Worm (Caenorhabditis elegans) whole organism, mixed stage, embryonic: Measurements from ENCODE around the gene algn-11.

ENCODE experiments used
- M03D4.4 ChIP-seq: sonication (generic microtip); optimal IDR thresholded peaks from 2 replicates; lab custom pipeline; 2017; ENCODE audit warnings: mild to moderate bottlenecking, missing genetic modification characterization, missing compliant biosample characterization
- bed-3 ChIP-seq: fragments of 200-800 bp; sonication (Bioruptor generic); optimal IDR thresholded peaks from 3 replicates; lab custom pipeline; 2018; ENCODE audit warnings: mild to moderate bottlenecking, missing genetic modification characterization, moderate library complexity, missing compliant biosample characterization
- blmp-1 ChIP-seq: fragments of 150-350 bp; optimal IDR thresholded peaks from 2 replicates; lab custom pipeline; 2014; ENCODE audit warnings: missing biosample characterization, missing genetic modification characterization
- ceh-39 ChIP-seq: fragments of 150-350 bp; optimal IDR thresholded peaks from 2 replicates; lab custom pipeline; 2014; ENCODE audit warnings: missing biosample characterization, missing genetic modification characterization
- ceh-43 ChIP-seq: fragments of 200-800 bp; sonication (Bioruptor generic); optimal IDR thresholded peaks from 2 replicates; lab custom pipeline; 2018; ENCODE audit warnings: mild to moderate bottlenecking, missing genetic modification characterization, moderate library complexity, missing compliant biosample characterization
- ceh-83 ChIP-seq: fragments of 200-800 bp; sonication (Bioruptor generic); optimal IDR thresholded peaks from 2 replicates; lab custom pipeline; 2018; ENCODE audit warnings: mild to moderate bottlenecking, missing genetic modification characterization, missing compliant biosample characterization
- ces-1 ChIP-seq: fragments of 150-350 bp; optimal IDR thresholded peaks from 2 replicates; lab custom pipeline; 2014; ENCODE audit warnings: missing biosample characterization, missing genetic modification reagents, missing genetic modification characterization
- cnd-1 ChIP-seq: fragments of 200-800 bp; sonication (Bioruptor generic); optimal IDR thresholded peaks from 2 replicates; lab custom pipeline; 2018; ENCODE audit warnings: mild to moderate bottlenecking, missing genetic modification characterization, missing compliant biosample characterization
- drap-1 ChIP-seq: fragments of 200-800 bp; sonication (Bioruptor generic); optimal IDR thresholded peaks from 3 replicates; lab custom pipeline; 2018; ENCODE audit warnings: mild to moderate bottlenecking, missing genetic modification characterization, missing compliant biosample characterization
- elt-1 ChIP-seq: sonication (generic microtip); optimal IDR thresholded peaks from 2 replicates; lab custom pipeline; 2017; ENCODE audit warnings: missing genetic modification characterization, mild to moderate bottlenecking, missing compliant biosample characterization, antibody characterized with exemption, moderate library complexity, borderline replicate concordance; ENCODE audit not compliant: insufficient read depth
- elt-3 ChIP-seq: fragments of 150-350 bp; optimal IDR thresholded peaks from 2 replicates; lab custom pipeline; 2014; ENCODE audit warnings: missing biosample characterization, missing genetic modification characterization
- flh-1 ChIP-seq: fragments of 200-800 bp; sonication (Bioruptor generic); optimal IDR thresholded peaks from 2 replicates; lab custom pipeline; 2018; ENCODE audit warnings: mild to moderate bottlenecking, missing genetic modification characterization, moderate library complexity, missing compliant biosample characterization
- ham-2 ChIP-seq: fragments of 200-800 bp; sonication (Bioruptor generic); optimal IDR thresholded peaks from 2 replicates; lab custom pipeline; 2018; ENCODE audit warnings: mild to moderate bottlenecking, missing genetic modification characterization, missing compliant biosample characterization
- hlh-1 ChIP-seq: fragments of 150-350 bp; optimal IDR thresholded peaks from 2 replicates; lab custom pipeline; 2014; ENCODE audit warnings: missing biosample characterization, missing genetic modification reagents, missing genetic modification characterization
- lin-13 ChIP-seq: fragments of 150-350 bp; optimal IDR thresholded peaks from 2 replicates; lab custom pipeline; 2014; ENCODE audit warnings: missing biosample characterization, missing genetic modification characterization
- lin-32 ChIP-seq: fragments of 200-800 bp; sonication (Bioruptor generic); optimal IDR thresholded peaks from 2 replicates; lab custom pipeline; 2018; ENCODE audit warnings: mild to moderate bottlenecking, missing genetic modification characterization, missing compliant biosample characterization
- lsy-2 ChIP-seq: fragments of 150-350 bp; optimal IDR thresholded peaks from 2 replicates; lab custom pipeline; 2014; ENCODE audit warnings: missing biosample characterization, missing genetic modification characterization
- mab-5 ChIP-seq: fragments of 150-350 bp; optimal IDR thresholded peaks from 2 replicates; lab custom pipeline; 2014; ENCODE audit warnings: missing biosample characterization, missing genetic modification characterization
- mep-1 ChIP-seq: fragments of 150-350 bp; optimal IDR thresholded peaks from 2 replicates; lab custom pipeline; 2017; ENCODE audit warnings: missing biosample characterization, missing genetic modification reagents, missing genetic modification characterization, inconsistent platforms
- mls-2 ChIP-seq: sonication (generic microtip); optimal IDR thresholded peaks from 2 replicates; lab custom pipeline; 2016; ENCODE audit warnings: mild to moderate bottlenecking, missing genetic modification characterization, moderate library complexity, missing compliant biosample characterization
- nhr-12 ChIP-seq: fragments of 150-350 bp; optimal IDR thresholded peaks from 2 replicates; lab custom pipeline; 2014; ENCODE audit warnings: missing biosample characterization, missing genetic modification characterization
- nhr-2 ChIP-seq: fragments of 150-350 bp; optimal IDR thresholded peaks from 2 replicates; lab custom pipeline; 2014; ENCODE audit warnings: missing biosample characterization, missing genetic modification characterization
- nhr-237 ChIP-seq: fragments of 150-350 bp; optimal IDR thresholded peaks from 2 replicates; lab custom pipeline; 2014; ENCODE audit warnings: missing biosample characterization, missing genetic modification characterization
- nhr-28 ChIP-seq: fragments of 150-350 bp; optimal IDR thresholded peaks from 2 replicates; lab custom pipeline; 2014; ENCODE audit warnings: missing biosample characterization, missing genetic modification characterization
- nhr-76 ChIP-seq: sonication (generic microtip); optimal IDR thresholded peaks from 2 replicates; lab custom pipeline; 2017; ENCODE audit warnings: missing biosample characterization, missing genetic modification characterization
- pha-4 ChIP-seq: fragments of 150-350 bp; optimal IDR thresholded peaks from 2 replicates; lab custom pipeline; 2018; ENCODE audit warnings: missing biosample characterization, missing genetic modification reagents, missing genetic modification characterization
- sem-2 ChIP-seq: fragments of 200-800 bp; sonication (Bioruptor generic); optimal IDR thresholded peaks from 2 replicates; lab custom pipeline; 2018; ENCODE audit warnings: mild to moderate bottlenecking, missing genetic modification characterization, missing compliant biosample characterization
- snpc-4 ChIP-seq: fragments of 150-350 bp; optimal IDR thresholded peaks from 2 replicates; lab custom pipeline; 2014; ENCODE audit warnings: missing biosample characterization, missing genetic modification characterization
- sptf-1 ChIP-seq: sonication (generic microtip); optimal IDR thresholded peaks from 2 replicates; lab custom pipeline; 2017; ENCODE audit warnings: mild to moderate bottlenecking, missing genetic modification characterization, moderate library complexity, missing compliant biosample characterization
- tbx-8 ChIP-seq: fragments of 200-800 bp; sonication (Bioruptor generic); optimal IDR thresholded peaks from 2 replicates; lab custom pipeline; 2018; ENCODE audit warnings: mild to moderate bottlenecking, missing genetic modification characterization, moderate library complexity, missing compliant biosample characterization
- unc-120 ChIP-seq: sonication (generic microtip); optimal IDR thresholded peaks from 2 replicates; lab custom pipeline; 2017; ENCODE audit warnings: missing genetic modification characterization, missing compliant biosample characterization; ENCODE audit not compliant: poor library complexity, severe bottlenecking
- unc-39 ChIP-seq: fragments of 150-350 bp; optimal IDR thresholded peaks from 2 replicates; lab custom pipeline; 2014; ENCODE audit warnings: missing biosample characterization, missing genetic modification characterization
- unc-62 ChIP-seq: fragments of 150-350 bp; optimal IDR thresholded peaks from 2 replicates; lab custom pipeline; 2014; ENCODE audit warnings: missing biosample characterization, missing genetic modification reagents, missing genetic modification characterization
- zip-8 ChIP-seq: fragments of 150-350 bp; optimal IDR thresholded peaks from 2 replicates; lab custom pipeline; 2014; ENCODE audit warnings: missing biosample characterization, missing genetic modification characterization
- ztf-11 ChIP-seq: fragments of 150-350 bp; optimal IDR thresholded peaks from 2 replicates; lab custom pipeline; 2014; ENCODE audit warnings: missing biosample characterization, missing genetic modification characterization

algn-11 gene

ce11 chrIII:7290462-7290861, at the start of gene algn-11:
Gene algn-11, minus strand, starts transcription at chrIII:7290562.
- TF ChIP-seq flh-1 (GFP tag; lab: Kevin White, UChicago), result no peak
- TF ChIP-seq ham-2 (GFP tag; lab: Kevin White, UChicago), result no peak
- no peak for TF ChIP-seq snpc-4 (tag; lab: Kevin White, UChicago)
- no peak for TF ChIP-seq ces-1 (GFP tag; lab: Kevin White, UChicago)
- TF ChIP-seq zip-8 (tag; lab: Kevin White, UChicago), result no peak
- TF ChIP-seq pha-4 (tag; lab: Kevin White, UChicago), result no peak
- TF ChIP-seq M03D4.4, result no peak
- no peak for TF ChIP-seq tbx-8 (GFP tag; lab: Kevin White, UChicago)
- no peak for TF ChIP-seq unc-62 (GFP tag; lab: Kevin White, UChicago)
- no peak for TF ChIP-seq mab-5 (tag; lab: Kevin White, UChicago)
- no peak for TF ChIP-seq drap-1 (GFP tag; lab: Kevin White, UChicago)
- no peak for TF ChIP-seq mep-1
- TF ChIP-seq ceh-43, result no peak

DNA sequence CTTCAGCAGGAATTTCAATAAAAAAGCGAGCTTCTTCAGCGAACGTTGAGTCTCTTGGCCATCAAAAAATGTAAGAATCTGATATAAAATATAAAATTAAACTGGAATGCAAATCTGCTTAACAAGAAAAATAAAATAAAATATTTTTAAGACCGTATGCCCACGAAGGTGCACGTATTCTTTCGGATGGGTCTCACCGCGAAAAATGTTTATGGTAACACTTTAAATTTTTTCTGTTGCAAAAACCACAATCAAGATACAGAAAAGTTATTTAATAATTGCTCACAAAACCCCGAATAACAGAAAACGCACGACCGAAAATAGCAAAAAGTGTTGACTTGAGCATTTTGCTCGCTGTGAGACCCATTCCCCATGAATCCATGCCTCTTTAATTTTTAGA, 48.8 kb upstream of the algn-11 start:
- TF ChIP-seq hlh-1 (tag; lab: Kevin White, UChicago) (no peak), bed-3 (no peak), ces-1 (GFP tag; lab: Kevin White, UChicago) (no peak), ztf-11 (no peak), sptf-1 (tag; lab: Kevin White, UChicago) (no peak), ceh-43 (no peak)

DNA sequence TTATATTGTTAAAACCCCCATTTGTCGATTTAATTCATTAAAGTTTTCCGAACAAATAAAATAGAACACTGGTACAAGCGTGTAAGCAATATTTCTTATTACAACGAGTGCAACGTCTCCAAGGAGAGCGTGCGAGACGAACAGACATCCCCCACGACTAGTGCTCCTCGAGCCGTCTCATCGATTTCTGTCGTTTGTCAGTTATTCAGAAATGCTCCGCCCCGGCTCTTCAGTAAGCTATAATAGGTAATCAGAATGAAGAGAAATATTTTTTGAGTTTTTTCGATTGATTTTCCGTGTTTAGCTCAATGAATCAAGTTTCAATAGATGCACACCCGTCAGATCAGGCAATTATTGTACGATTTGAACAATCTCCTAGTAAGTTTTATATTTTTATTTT, 48.3 kb upstream of the algn-11 start, which contains the start of gene kap-1:
kap-1 (plus strand) TSS at position 143 of the 400 bp plus-strand sequence.
- TF ChIP-seq zip-8 (tag; lab: Kevin White, UChicago) (no peak), flh-1 (GFP tag; lab: Kevin White, UChicago) (no peak), unc-39 (no peak), drap-1 (GFP tag; lab: Kevin White, UChicago) (no peak), lin-13 (tag; lab: Kevin White, UChicago) (no peak), nhr-76 (tag; lab: Kevin White, UChicago) (no peak), ztf-11 (no peak), nhr-237 (tag; lab: Kevin White, UChicago) (no peak), mls-2 (no peak), ceh-39 (tag; lab: Kevin White, UChicago) (no peak), mep-1 (no peak), unc-120 (tag; lab: Kevin White, UChicago) (no peak)

- TF ChIP-seq mls-2 (no peak), unc-39 (no peak), mab-5 (tag; lab: Kevin White, UChicago) (no peak), M03D4.4 (no peak)
Measured at ce11 chrIII:7338009-7338408, 47.6 kb upstream of the algn-11 start.

DNA sequence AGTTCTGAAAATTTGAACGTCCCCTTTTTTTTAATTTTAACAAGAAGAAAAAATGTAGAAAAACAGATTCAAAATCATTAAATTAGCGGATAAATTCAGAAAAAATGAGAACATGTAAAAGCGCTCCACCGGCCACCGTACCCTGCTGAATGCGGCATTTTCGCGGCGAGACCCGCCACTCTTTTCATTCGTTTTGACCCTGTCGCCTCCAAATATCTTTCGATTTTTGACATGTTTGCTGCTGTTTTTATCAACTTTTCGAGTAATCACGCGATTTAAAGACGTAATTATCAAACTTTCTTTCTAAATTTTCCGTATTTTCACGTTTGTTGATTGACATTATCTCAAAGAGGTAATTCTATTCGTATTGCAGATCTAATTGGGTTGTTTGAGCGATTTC, 45.9 kb upstream of the algn-11 start, which contains the start of gene gsp-2:
gsp-2 (plus strand) TSS at position 374 of the 400 bp plus-strand sequence.
- TF ChIP-seq elt-1 (tag; lab: Kevin White, UChicago), result no peak
- no peak for TF ChIP-seq mls-2
- TF ChIP-seq unc-120 (tag; lab: Kevin White, UChicago), result peak; percentile 7
- TF ChIP-seq ceh-83 (GFP tag; lab: Kevin White, UChicago), result no peak
- TF ChIP-seq unc-62 (GFP tag; lab: Kevin White, UChicago), result no peak
- TF ChIP-seq snpc-4 (tag; lab: Kevin White, UChicago), result no peak
- TF ChIP-seq lin-32, result no peak
- no peak for TF ChIP-seq nhr-12 (tag; lab: Kevin White, UChicago)
- TF ChIP-seq elt-3 (tag; lab: Kevin White, UChicago), result no peak
- TF ChIP-seq nhr-237 (tag; lab: Kevin White, UChicago), result peak; percentile 73
- no peak for TF ChIP-seq mab-5 (tag; lab: Kevin White, UChicago)
- no peak for TF ChIP-seq bed-3
- no peak for TF ChIP-seq flh-1 (GFP tag; lab: Kevin White, UChicago)
- no peak for TF ChIP-seq nhr-2 (tag; lab: Kevin White, UChicago)
- TF ChIP-seq sptf-1 (tag; lab: Kevin White, UChicago), result peak; percentile 29
- no peak for TF ChIP-seq nhr-76 (tag; lab: Kevin White, UChicago)
- TF ChIP-seq nhr-28, result no peak
- peak; percentile 84 for TF ChIP-seq mep-1
- no peak for TF ChIP-seq zip-8 (tag; lab: Kevin White, UChicago)
- TF ChIP-seq ceh-43, result no peak
- TF ChIP-seq drap-1 (GFP tag; lab: Kevin White, UChicago), result peak; percentile 43
- no peak for TF ChIP-seq cnd-1
- no peak for TF ChIP-seq ztf-11
- peak; percentile 95 for TF ChIP-seq lsy-2 (tag; lab: Kevin White, UChicago)
- TF ChIP-seq ham-2 (GFP tag; lab: Kevin White, UChicago), result no peak
- peak; percentile 33 for TF ChIP-seq lin-13 (tag; lab: Kevin White, UChicago)
- TF ChIP-seq hlh-1 (tag; lab: Kevin White, UChicago), result peak; percentile 59
- TF ChIP-seq ces-1 (GFP tag; lab: Kevin White, UChicago), result peak; percentile 45
- TF ChIP-seq unc-39, result no peak
- TF ChIP-seq sem-2 (GFP tag; lab: Kevin White, UChicago), result no peak
- TF ChIP-seq pha-4 (tag; lab: Kevin White, UChicago), result peak; percentile 43
- TF ChIP-seq ceh-39 (tag; lab: Kevin White, UChicago), result no peak
- TF ChIP-seq M03D4.4, result no peak
- TF ChIP-seq blmp-1 (tag; lab: Kevin White, UChicago), result no peak
- TF ChIP-seq tbx-8 (GFP tag; lab: Kevin White, UChicago), result no peak
